Fruit fly (Drosophila melanogaster): ENCODE data around the gene CG2698.

dm6 chr3R:7954477-7954876 is 46.9 kb upstream of the CG2698 start:
- no peak for TF ChIP-seq Crg-1 (GFP tag; optimal IDR thresholded peaks at IDR 0.05)
- no peak for TF ChIP-seq CG1620 (GFP tag; optimal IDR thresholded peaks at IDR 0.05)
- TF ChIP-seq tj (GFP tag; optimal IDR thresholded peaks at IDR 0.05) = no peak
- no peak for TF ChIP-seq CG7101 (tag; optimal IDR thresholded peaks at IDR 0.05)
- no peak for TF ChIP-seq toe (GFP tag; optimal IDR thresholded peaks at IDR 0.05)
- no peak for TF ChIP-seq Mnt (GFP tag; optimal IDR thresholded peaks at IDR 0.05)
- TF ChIP-seq CG12768 (GFP tag; optimal IDR thresholded peaks at IDR 0.05) = no peak
- no peak for TF ChIP-seq Clk (GFP tag; optimal IDR thresholded peaks at IDR 0.05)
- no peak for TF ChIP-seq ovo (GFP tag; optimal IDR thresholded peaks at IDR 0.05)
- TF ChIP-seq bab1 (GFP tag; optimal IDR thresholded peaks at IDR 0.05) = no peak

All from whole organism, adult.